Fruit fly (Drosophila melanogaster) whole organism, embryonic: ENCODE measurements around the gene grass.

Experiments used
- CG10147 ChIP-seq: fragments of 200-800 bp; sonication (Bioruptor generic); optimal IDR thresholded peaks from 2 replicates; lab custom pipeline; 2019; ENCODE audit warnings: missing biosample characterization, mild to moderate bottlenecking, missing genetic modification characterization, moderate library complexity
- CG1024 ChIP-seq: fragments of 200-800 bp; sonication (Bioruptor generic); IDR thresholded peaks from 2 replicates; pipeline ENCODE4 v1.3.6; 2022; ENCODE audit warnings: missing biosample characterization, missing genetic modification characterization
- CG10565 ChIP-seq: fragments of 200-800 bp; sonication (Bioruptor generic); optimal IDR thresholded peaks from 3 replicates; lab custom pipeline; 2016; ENCODE audit warnings: missing biosample characterization, mild to moderate bottlenecking, missing genetic modification characterization
- CG11456 ChIP-seq: fragments of 200-800 bp; sonication (Bioruptor generic); IDR thresholded peaks from 3 replicates; pipeline ENCODE4 v1.3.6; 2022; ENCODE audit warnings: missing biosample characterization, missing genetic modification characterization
- CG12071 ChIP-seq: fragments of 200-800 bp; sonication (Bioruptor generic); optimal IDR thresholded peaks from 3 replicates; lab custom pipeline; 2018; ENCODE audit warnings: missing biosample characterization, mild to moderate bottlenecking, missing genetic modification characterization
- CG12155 ChIP-seq: fragments of 200-800 bp; sonication (Bioruptor generic); optimal IDR thresholded peaks from 3 replicates; lab custom pipeline; 2016; ENCODE audit warnings: missing biosample characterization, missing genetic modification characterization
- CG13296 ChIP-seq: fragments of 200-800 bp; sonication (Bioruptor generic); optimal IDR thresholded peaks from 3 replicates; lab custom pipeline; 2018; ENCODE audit warnings: missing biosample characterization, mild to moderate bottlenecking, missing genetic modification characterization
- CG14710 ChIP-seq: fragments of 200-800 bp; sonication (Bioruptor generic); optimal IDR thresholded peaks from 3 replicates; lab custom pipeline; 2019; ENCODE audit warnings: missing biosample characterization, mild to moderate bottlenecking, missing genetic modification characterization, moderate library complexity
- CG15269 ChIP-seq: fragments of 200-800 bp; sonication (Bioruptor generic); optimal IDR thresholded peaks from 2 replicates; lab custom pipeline; 2018; ENCODE audit warnings: missing biosample characterization, mild to moderate bottlenecking, missing genetic modification characterization, moderate library complexity
- CG15479 ChIP-seq: fragments of 200-800 bp; sonication (Bioruptor generic); optimal IDR thresholded peaks from 3 replicates; lab custom pipeline; 2019; ENCODE audit warnings: missing biosample characterization, mild to moderate bottlenecking, missing genetic modification characterization, moderate library complexity
- CG15601 ChIP-seq: fragments of 200-800 bp; sonication (Bioruptor generic); optimal IDR thresholded peaks from 3 replicates; lab custom pipeline; 2019; ENCODE audit warnings: missing biosample characterization, mild to moderate bottlenecking, missing genetic modification characterization, moderate library complexity
- CG1603 ChIP-seq: fragments of 200-800 bp; sonication (Bioruptor generic); optimal IDR thresholded peaks from 2 replicates; lab custom pipeline; 2019; ENCODE audit warnings: missing biosample characterization, mild to moderate bottlenecking, missing genetic modification characterization, moderate library complexity
- CG17361 ChIP-seq: fragments of 200-800 bp; sonication (Bioruptor generic); IDR thresholded peaks from 3 replicates; pipeline ENCODE4 v1.3.6; 2022; ENCODE audit warnings: missing biosample characterization, missing genetic modification characterization
- CG17612 ChIP-seq: fragments of 200-800 bp; sonication (Bioruptor generic); IDR thresholded peaks from 2 replicates; pipeline ENCODE4 v1.3.6; 2022; ENCODE audit warnings: missing biosample characterization, missing genetic modification characterization
- CG1792 ChIP-seq: fragments of 200-800 bp; sonication (Bioruptor generic); optimal IDR thresholded peaks from 2 replicates; lab custom pipeline; 2016; ENCODE audit warnings: missing biosample characterization, missing genetic modification characterization
- CG18262 ChIP-seq: fragments of 200-800 bp; optimal IDR thresholded peaks from 3 replicates; lab custom pipeline; 2019; ENCODE audit warnings: missing biosample characterization, mild to moderate bottlenecking, missing genetic modification characterization, moderate library complexity
- CG1832 ChIP-seq: fragments of 200-800 bp; sonication (Bioruptor generic); optimal IDR thresholded peaks from 2 replicates; lab custom pipeline; 2017; ENCODE audit warnings: missing biosample characterization, mild to moderate bottlenecking, missing genetic modification characterization, inconsistent platforms
- CG34376 ChIP-seq: fragments of 200-800 bp; sonication (Bioruptor generic); optimal IDR thresholded peaks from 2 replicates; lab custom pipeline; 2018; ENCODE audit warnings: missing biosample characterization, mild to moderate bottlenecking, missing genetic modification characterization
- CG3847 ChIP-seq: fragments of 200-800 bp; sonication (Bioruptor generic); IDR thresholded peaks from 2 replicates; pipeline ENCODE4 v1.3.6; 2022; ENCODE audit warnings: missing biosample characterization, missing genetic modification characterization
- CG6654 ChIP-seq: fragments of 200-800 bp; sonication (Bioruptor generic); optimal IDR thresholded peaks from 2 replicates; lab custom pipeline; 2017; ENCODE audit warnings: missing biosample characterization, mild to moderate bottlenecking, missing genetic modification characterization
- CG8478 ChIP-seq: fragments of >200 bp; optimal IDR thresholded peaks from 2 replicates; lab custom pipeline; 2018
- CG8765 ChIP-seq: fragments of 200-800 bp; sonication (Bioruptor generic); IDR thresholded peaks from 2 replicates; pipeline ENCODE4 v1.3.6; 2022; ENCODE audit warnings: missing biosample characterization, missing genetic modification characterization
- CHES-1-like ChIP-seq: fragments of 200-800 bp; sonication (Bioruptor generic); optimal IDR thresholded peaks from 2 replicates; lab custom pipeline; 2016; ENCODE audit warnings: missing biosample characterization, missing genetic modification characterization
- CoRest ChIP-seq: fragments of 200-800 bp; sonication (Bioruptor generic); optimal IDR thresholded peaks from 3 replicates; lab custom pipeline; 2018; ENCODE audit warnings: missing biosample characterization, mild to moderate bottlenecking, missing genetic modification characterization, moderate library complexity
- Dad ChIP-seq: fragments of 200-800 bp; sonication (Bioruptor generic); optimal IDR thresholded peaks from 3 replicates; lab custom pipeline; 2016; ENCODE audit warnings: missing biosample characterization, missing genetic modification characterization
- Ets65A ChIP-seq: fragments of 200-800 bp; sonication (Bioruptor generic); peaks from one replicate; lab custom pipeline; 2016; ENCODE audit warnings: missing biosample characterization, missing genetic modification characterization
- HLHmδ ChIP-seq: fragments of 200-800 bp; sonication (Bioruptor generic); optimal IDR thresholded peaks from 2 replicates; lab custom pipeline; 2018; ENCODE audit warnings: missing biosample characterization, mild to moderate bottlenecking, missing genetic modification characterization, moderate library complexity
- Hand ChIP-seq: fragments of 200-800 bp; sonication (Bioruptor generic); optimal IDR thresholded peaks from 2 replicates; lab custom pipeline; 2017; ENCODE audit warnings: mild to moderate bottlenecking, missing biosample characterization, missing genetic modification reagents, missing genetic modification characterization
- MESR4 ChIP-seq: fragments of 200-800 bp; sonication (Bioruptor generic); optimal IDR thresholded peaks from 2 replicates; lab custom pipeline; 2018; ENCODE audit warnings: missing biosample characterization, mild to moderate bottlenecking, missing genetic modification characterization, moderate library complexity
- Mad ChIP-seq: fragments of 200-800 bp; sonication (Bioruptor generic); optimal IDR thresholded peaks from 2 replicates; lab custom pipeline; 2016; ENCODE audit warnings: missing biosample characterization, missing genetic modification characterization
- Max ChIP-seq: fragments of 200-800 bp; sonication (Bioruptor generic); optimal IDR thresholded peaks from 2 replicates; lab custom pipeline; 2016; ENCODE audit warnings: missing biosample characterization, mild to moderate bottlenecking, missing genetic modification characterization
- Nf-YB ChIP-seq: fragments of 200-800 bp; sonication (Bioruptor generic); optimal IDR thresholded peaks from 3 replicates; lab custom pipeline; 2019; ENCODE audit warnings: missing biosample characterization, mild to moderate bottlenecking, missing genetic modification characterization, moderate library complexity
- Optix ChIP-seq: fragments of 200-800 bp; sonication (Bioruptor generic); IDR thresholded peaks from 3 replicates; pipeline ENCODE4 v1.3.6; 2022; ENCODE audit warnings: missing biosample characterization, missing genetic modification characterization
- Ptx1 ChIP-seq: fragments of 200-800 bp; sonication (Bioruptor generic); IDR thresholded peaks from 2 replicates; pipeline ENCODE4 v1.3.6; 2022; ENCODE audit warnings: missing biosample characterization, missing genetic modification characterization
- Six4 ChIP-seq: fragments of 200-800 bp; sonication (Bioruptor generic); optimal IDR thresholded peaks from 2 replicates; lab custom pipeline; 2016; ENCODE audit warnings: missing biosample characterization, missing genetic modification characterization
- TFAM ChIP-seq: fragments of 200-800 bp; sonication (Bioruptor generic); optimal IDR thresholded peaks from 2 replicates; lab custom pipeline; 2017; ENCODE audit warnings: missing biosample characterization, missing genetic modification characterization, inconsistent platforms
- cg ChIP-seq: fragments of 200-800 bp; sonication (Bioruptor generic); optimal IDR thresholded peaks from 3 replicates; lab custom pipeline; 2019; ENCODE audit warnings: missing biosample characterization, mild to moderate bottlenecking, missing genetic modification characterization, moderate library complexity
- ems ChIP-seq: fragments of 200-800 bp; sonication (Bioruptor generic); optimal IDR thresholded peaks from 3 replicates; lab custom pipeline; 2016; ENCODE audit warnings: missing biosample characterization, missing genetic modification characterization
- fd3F ChIP-seq: fragments of 200-800 bp; sonication (Bioruptor generic); optimal IDR thresholded peaks from 2 replicates; lab custom pipeline; 2018; ENCODE audit warnings: missing biosample characterization, mild to moderate bottlenecking, missing genetic modification characterization, moderate library complexity
- hkb ChIP-seq, 2 experiments: fragments of 200-800 bp in 1 of 2; fragments of >200 bp in 1 of 2; sonication (Bioruptor generic) in 1 of 2; IDR thresholded peaks in 1 of 2; optimal IDR thresholded peaks in 1 of 2; 2 replicates each; pipeline versions ENCODE4 v1.3.6 to Lab custom; 2017 to 2022; ENCODE audit warnings: missing biosample characterization in 1 of 2, missing genetic modification characterization in 1 of 2
- hth ChIP-seq: fragments of >200 bp; optimal IDR thresholded peaks from 2 replicates; lab custom pipeline; 2017; ENCODE audit warnings: inconsistent platforms
- kah ChIP-seq: fragments of 200-800 bp; sonication (Bioruptor generic); optimal IDR thresholded peaks from 2 replicates; lab custom pipeline; 2018; ENCODE audit warnings: missing biosample characterization, mild to moderate bottlenecking, missing genetic modification characterization
- lmd ChIP-seq: fragments of 200-800 bp; sonication (Bioruptor generic); IDR thresholded peaks from 2 replicates; pipeline ENCODE4 v1.3.6; 2022; ENCODE audit warnings: missing biosample characterization, missing genetic modification characterization
- nmo ChIP-seq: fragments of 200-800 bp; sonication (Bioruptor generic); optimal IDR thresholded peaks from 2 replicates; lab custom pipeline; 2018; ENCODE audit warnings: missing biosample characterization, mild to moderate bottlenecking, missing genetic modification characterization, moderate library complexity
- repo ChIP-seq: fragments of 200-800 bp; sonication (Bioruptor generic); optimal IDR thresholded peaks from 2 replicates; lab custom pipeline; 2016; ENCODE audit warnings: missing biosample characterization, missing genetic modification characterization
- tgo ChIP-seq: fragments of 200-800 bp; sonication (Bioruptor generic); IDR thresholded peaks from 3 replicates; pipeline ENCODE4 v1.3.6; 2022; ENCODE audit warnings: missing biosample characterization, missing genetic modification characterization
- tio ChIP-seq: fragments of 200-800 bp; sonication (Bioruptor generic); optimal IDR thresholded peaks from 2 replicates; lab custom pipeline; 2017; ENCODE audit warnings: missing biosample characterization, missing genetic modification characterization, inconsistent platforms
- unpg ChIP-seq: fragments of 200-800 bp; sonication (Bioruptor generic); optimal IDR thresholded peaks from 3 replicates; lab custom pipeline; 2018; ENCODE audit warnings: missing biosample characterization, mild to moderate bottlenecking, missing genetic modification characterization, moderate library complexity
- vnd ChIP-seq: fragments of 200-800 bp; sonication (Bioruptor generic); IDR thresholded peaks from 3 replicates; pipeline ENCODE4 v1.3.6; 2022; ENCODE audit warnings: missing biosample characterization, missing genetic modification characterization; ENCODE audit not compliant: partially characterized antibody

grass gene

dm6 chr3R:27111784-27112602, 45.8 kb upstream of the grass start, which contains the start of the genes gb and CG5815 (continued):
- TF ChIP-seq repo (GFP tag; lab: Kevin White, UChicago) (no peak), CG10147 (GFP tag; lab: Kevin White, UChicago) (peak; percentile 90), tgo (GFP tag; lab: Robert Waterston, UW) (peak; percentile 89), CG8765 (GFP tag; lab: Robert Waterston, UW) (peak; percentile 86), hth (lab: Kevin White, UChicago) (no peak), fd3F (GFP tag; lab: Kevin White, UChicago) (peak; percentile 87), CG15269 (tag; lab: Kevin White, UChicago) (peak; percentile 89), CG34376 (GFP tag; lab: Kevin White, UChicago) (peak; percentile 83), CG12071 (GFP tag; lab: Kevin White, UChicago) (no peak), CG10565 (GFP tag; lab: Kevin White, UChicago) (peak; percentile 32), Optix (GFP tag; lab: Robert Waterston, UW) (peak; percentile 90), lmd (GFP tag; lab: Robert Waterston, UW) (peak; percentile 91), CG11456 (GFP tag; lab: Robert Waterston, UW) (peak; percentile 92), Dad (GFP tag; lab: Kevin White, UChicago) (peak; percentile 82), CG12155 (peak; percentile 93), CG13296 (GFP tag; lab: Kevin White, UChicago) (peak; percentile 87), CG1024 (GFP tag; lab: Robert Waterston, UW) (peak; percentile 70; the same call in 1 of the 2 replicates), vnd (GFP tag; lab: Robert Waterston, UW) (peak; percentile 96), CG8478 (lab: Kevin White, UChicago) (no peak), TFAM (peak; percentile 50), unpg (GFP tag; lab: Kevin White, UChicago) (peak; percentile 89), ems (GFP tag; lab: Kevin White, UChicago) (peak; percentile 87), CG1792 (peak; percentile 17), HLHmδ (GFP tag; lab: Kevin White, UChicago) (no peak), CG14710 (tag; lab: Kevin White, UChicago) (peak; percentile 88), CG18262 (tag; lab: Kevin White, UChicago) (peak; percentile 87), kah (GFP tag; lab: Kevin White, UChicago) (peak; percentile 57), hkb (optimal IDR thresholded peaks at IDR 0.05; lab: Kevin White, UChicago) (peak; percentile 71), hkb (GFP tag; IDR thresholded peaks at IDR 0.05; lab: Robert Waterston, UW) (peak; percentile 92), CG15601 (tag; lab: Kevin White, UChicago) (peak; percentile 79), Six4 (peak; percentile 89), nmo (GFP tag; lab: Kevin White, UChicago) (peak; percentile 94), CG17361 (GFP tag; lab: Robert Waterston, UW) (peak; percentile 94), CoRest (tag; lab: Kevin White, UChicago) (peak; percentile 95), CG1603 (peak; percentile 50), Ets65A (GFP tag; lab: Kevin White, UChicago) (peak; percentile 98), Ptx1 (GFP tag; lab: Robert Waterston, UW) (peak; percentile 94), CG17612 (peak; percentile 63; the same call in 1 of the 2 replicates), CG3847 (GFP tag; lab: Robert Waterston, UW) (peak; percentile 93), cg (peak; percentile 75), CG6654 (GFP tag; lab: Kevin White, UChicago) (peak; percentile 73), MESR4 (GFP tag; lab: Kevin White, UChicago) (peak; percentile 41), CG1832 (GFP tag; lab: Kevin White, UChicago) (peak; percentile 77), tio (GFP tag; lab: Kevin White, UChicago) (peak; percentile 88), Mad (GFP tag; lab: Kevin White, UChicago) (peak; percentile 92), Max (peak; percentile 96), Hand (GFP tag; lab: Kevin White, UChicago) (peak; percentile 65), CHES-1-like (GFP tag; lab: Kevin White, UChicago) (peak; percentile 47), CG15479 (GFP tag; lab: Kevin White, UChicago) (peak; percentile 88), Nf-YB (GFP tag; lab: Kevin White, UChicago) (peak; percentile 73)
